Worm (Caenorhabditis elegans) whole organism, early embryonic: ENCODE measurements around the gene basl-1.

ENCODE experiments used
- aly-1 ChIP-seq: sonication (generic microtip); optimal IDR thresholded peaks from 2 replicates; lab custom pipeline; 2016; ENCODE audit warnings: missing genetic modification characterization, missing compliant biosample characterization
- ama-1 ChIP-seq: fragments of 150-350 bp; optimal IDR thresholded peaks from 2 replicates; lab custom pipeline; 2014
- ceh-13 ChIP-seq: fragments of 200-800 bp; sonication (Bioruptor generic); optimal IDR thresholded peaks from 2 replicates; lab custom pipeline; 2018; ENCODE audit warnings: mild to moderate bottlenecking, missing genetic modification characterization, missing compliant biosample characterization
- ceh-36 ChIP-seq: sonication (generic microtip); optimal IDR thresholded peaks from 2 replicates; lab custom pipeline; 2016; ENCODE audit warnings: missing genetic modification characterization, inconsistent platforms, missing compliant biosample characterization
- ets-7 ChIP-seq: sonication (generic microtip); optimal IDR thresholded peaks from 2 replicates; lab custom pipeline; 2016; ENCODE audit warnings: missing genotype, missing genetic modification characterization, missing compliant biosample characterization
- hmbx-1 ChIP-seq: sonication (generic microtip); optimal IDR thresholded peaks from 2 replicates; lab custom pipeline; 2016; ENCODE audit warnings: mild to moderate bottlenecking, missing genetic modification characterization, missing compliant biosample characterization
- hmg-4 ChIP-seq: fragments of 200-800 bp; sonication (Bioruptor generic); optimal IDR thresholded peaks from 2 replicates; lab custom pipeline; 2018; ENCODE audit warnings: mild to moderate bottlenecking, missing genetic modification characterization, missing compliant biosample characterization
- hnd-1 ChIP-seq: sonication (generic microtip); optimal IDR thresholded peaks from 2 replicates; lab custom pipeline; 2016; ENCODE audit warnings: missing genetic modification characterization, missing compliant biosample characterization
- pes-1 ChIP-seq: fragments of 200-800 bp; sonication (Bioruptor generic); IDR thresholded peaks from 2 replicates; pipeline ENCODE4 v1.3.6; 2022; ENCODE audit warnings: missing genetic modification reagents, missing genetic modification characterization, missing compliant biosample characterization
- scrt-1 ChIP-seq: fragments of 200-800 bp; sonication (Bioruptor generic); IDR thresholded peaks from 2 replicates; pipeline ENCODE4 v1.3.6; 2022; ENCODE audit warnings: missing genetic modification characterization, missing compliant biosample characterization
- sea-1 ChIP-seq: fragments of 200-800 bp; sonication (Bioruptor generic); conservative IDR thresholded peaks from 2 replicates; pipeline ENCODE4 v1.3.6; 2022; ENCODE audit warnings: missing genetic modification characterization, missing compliant biosample characterization
- tbx-37 ChIP-seq: fragments of 200-800 bp; sonication (Bioruptor generic); conservative IDR thresholded peaks from 2 replicates; pipeline ENCODE4 v1.3.6; 2022; ENCODE audit warnings: missing genetic modification reagents, missing genetic modification characterization, missing compliant biosample characterization

- TF ChIP-seq ets-7 (no peak), scrt-1 (GFP tag; lab: Robert Waterston, UW) (no peak), ama-1 (lab: Kevin White, UChicago) (no peak), ceh-36 (tag; lab: Kevin White, UChicago) (no peak), pes-1 (no peak), sea-1 (GFP tag; lab: Robert Waterston, UW) (no peak), hnd-1 (no peak), hmg-4 (GFP tag; lab: Kevin White, UChicago) (no peak), aly-1 (tag; lab: Kevin White, UChicago) (no peak), tbx-37 (GFP tag; lab: Robert Waterston, UW) (no peak), hmbx-1 (tag; lab: Kevin White, UChicago) (no peak), ceh-13 (GFP tag; lab: Kevin White, UChicago) (no peak)
These were observed 42.2 kb downstream of the basl-1 start, which contains the start of gene sdz-21 for ce11 chrIII:5656941-5657340.
